Worm (Caenorhabditis elegans) whole organism, mixed stage, embryonic: ENCODE data around the gene oig-1.
A peak's percentile ranks its signal among the peaks of the same experiment; 100 is the strongest.

Experiments used
- M03D4.4 ChIP-seq: sonication (generic microtip); optimal IDR thresholded peaks from 2 replicates; lab custom pipeline; 2017; ENCODE audit warnings: mild to moderate bottlenecking, missing genetic modification characterization, missing compliant biosample characterization
- bed-3 ChIP-seq: fragments of 200-800 bp; sonication (Bioruptor generic); optimal IDR thresholded peaks from 3 replicates; lab custom pipeline; 2018; ENCODE audit warnings: mild to moderate bottlenecking, missing genetic modification characterization, moderate library complexity, missing compliant biosample characterization
- blmp-1 ChIP-seq: fragments of 150-350 bp; optimal IDR thresholded peaks from 2 replicates; lab custom pipeline; 2014; ENCODE audit warnings: missing biosample characterization, missing genetic modification characterization
- ceh-43 ChIP-seq: fragments of 200-800 bp; sonication (Bioruptor generic); optimal IDR thresholded peaks from 2 replicates; lab custom pipeline; 2018; ENCODE audit warnings: mild to moderate bottlenecking, missing genetic modification characterization, moderate library complexity, missing compliant biosample characterization
- ceh-83 ChIP-seq: fragments of 200-800 bp; sonication (Bioruptor generic); optimal IDR thresholded peaks from 2 replicates; lab custom pipeline; 2018; ENCODE audit warnings: mild to moderate bottlenecking, missing genetic modification characterization, missing compliant biosample characterization
- cnd-1 ChIP-seq: fragments of 200-800 bp; sonication (Bioruptor generic); optimal IDR thresholded peaks from 2 replicates; lab custom pipeline; 2018; ENCODE audit warnings: mild to moderate bottlenecking, missing genetic modification characterization, missing compliant biosample characterization
- drap-1 ChIP-seq: fragments of 200-800 bp; sonication (Bioruptor generic); optimal IDR thresholded peaks from 3 replicates; lab custom pipeline; 2018; ENCODE audit warnings: mild to moderate bottlenecking, missing genetic modification characterization, missing compliant biosample characterization
- elt-1 ChIP-seq: sonication (generic microtip); optimal IDR thresholded peaks from 2 replicates; lab custom pipeline; 2017; ENCODE audit warnings: missing genetic modification characterization, mild to moderate bottlenecking, missing compliant biosample characterization, antibody characterized with exemption, moderate library complexity, borderline replicate concordance; ENCODE audit not compliant: insufficient read depth
- elt-3 ChIP-seq: fragments of 150-350 bp; optimal IDR thresholded peaks from 2 replicates; lab custom pipeline; 2014; ENCODE audit warnings: missing biosample characterization, missing genetic modification characterization
- flh-1 ChIP-seq: fragments of 200-800 bp; sonication (Bioruptor generic); optimal IDR thresholded peaks from 2 replicates; lab custom pipeline; 2018; ENCODE audit warnings: mild to moderate bottlenecking, missing genetic modification characterization, moderate library complexity, missing compliant biosample characterization
- ham-2 ChIP-seq: fragments of 200-800 bp; sonication (Bioruptor generic); optimal IDR thresholded peaks from 2 replicates; lab custom pipeline; 2018; ENCODE audit warnings: mild to moderate bottlenecking, missing genetic modification characterization, missing compliant biosample characterization
- hlh-1 ChIP-seq: fragments of 150-350 bp; optimal IDR thresholded peaks from 2 replicates; lab custom pipeline; 2014; ENCODE audit warnings: missing biosample characterization, missing genetic modification reagents, missing genetic modification characterization
- lin-32 ChIP-seq: fragments of 200-800 bp; sonication (Bioruptor generic); optimal IDR thresholded peaks from 2 replicates; lab custom pipeline; 2018; ENCODE audit warnings: mild to moderate bottlenecking, missing genetic modification characterization, missing compliant biosample characterization
- lsy-2 ChIP-seq: fragments of 150-350 bp; optimal IDR thresholded peaks from 2 replicates; lab custom pipeline; 2014; ENCODE audit warnings: missing biosample characterization, missing genetic modification characterization
- mab-5 ChIP-seq: fragments of 150-350 bp; optimal IDR thresholded peaks from 2 replicates; lab custom pipeline; 2014; ENCODE audit warnings: missing biosample characterization, missing genetic modification characterization
- mep-1 ChIP-seq: fragments of 150-350 bp; optimal IDR thresholded peaks from 2 replicates; lab custom pipeline; 2017; ENCODE audit warnings: missing biosample characterization, missing genetic modification reagents, missing genetic modification characterization, inconsistent platforms
- mls-2 ChIP-seq: sonication (generic microtip); optimal IDR thresholded peaks from 2 replicates; lab custom pipeline; 2016; ENCODE audit warnings: mild to moderate bottlenecking, missing genetic modification characterization, moderate library complexity, missing compliant biosample characterization
- nhr-2 ChIP-seq: fragments of 150-350 bp; optimal IDR thresholded peaks from 2 replicates; lab custom pipeline; 2014; ENCODE audit warnings: missing biosample characterization, missing genetic modification characterization
- nhr-237 ChIP-seq: fragments of 150-350 bp; optimal IDR thresholded peaks from 2 replicates; lab custom pipeline; 2014; ENCODE audit warnings: missing biosample characterization, missing genetic modification characterization
- nhr-28 ChIP-seq: fragments of 150-350 bp; optimal IDR thresholded peaks from 2 replicates; lab custom pipeline; 2014; ENCODE audit warnings: missing biosample characterization, missing genetic modification characterization
- nhr-76 ChIP-seq: sonication (generic microtip); optimal IDR thresholded peaks from 2 replicates; lab custom pipeline; 2017; ENCODE audit warnings: missing biosample characterization, missing genetic modification characterization
- pha-4 ChIP-seq: fragments of 150-350 bp; optimal IDR thresholded peaks from 2 replicates; lab custom pipeline; 2018; ENCODE audit warnings: missing biosample characterization, missing genetic modification reagents, missing genetic modification characterization
- sem-2 ChIP-seq: fragments of 200-800 bp; sonication (Bioruptor generic); optimal IDR thresholded peaks from 2 replicates; lab custom pipeline; 2018; ENCODE audit warnings: mild to moderate bottlenecking, missing genetic modification characterization, missing compliant biosample characterization
- snpc-4 ChIP-seq: fragments of 150-350 bp; optimal IDR thresholded peaks from 2 replicates; lab custom pipeline; 2014; ENCODE audit warnings: missing biosample characterization, missing genetic modification characterization
- sptf-1 ChIP-seq: sonication (generic microtip); optimal IDR thresholded peaks from 2 replicates; lab custom pipeline; 2017; ENCODE audit warnings: mild to moderate bottlenecking, missing genetic modification characterization, moderate library complexity, missing compliant biosample characterization
- tbx-8 ChIP-seq: fragments of 200-800 bp; sonication (Bioruptor generic); optimal IDR thresholded peaks from 2 replicates; lab custom pipeline; 2018; ENCODE audit warnings: mild to moderate bottlenecking, missing genetic modification characterization, moderate library complexity, missing compliant biosample characterization
- unc-120 ChIP-seq: sonication (generic microtip); optimal IDR thresholded peaks from 2 replicates; lab custom pipeline; 2017; ENCODE audit warnings: missing genetic modification characterization, missing compliant biosample characterization; ENCODE audit not compliant: poor library complexity, severe bottlenecking
- unc-39 ChIP-seq: fragments of 150-350 bp; optimal IDR thresholded peaks from 2 replicates; lab custom pipeline; 2014; ENCODE audit warnings: missing biosample characterization, missing genetic modification characterization
- unc-62 ChIP-seq: fragments of 150-350 bp; optimal IDR thresholded peaks from 2 replicates; lab custom pipeline; 2014; ENCODE audit warnings: missing biosample characterization, missing genetic modification reagents, missing genetic modification characterization
- zip-8 ChIP-seq: fragments of 150-350 bp; optimal IDR thresholded peaks from 2 replicates; lab custom pipeline; 2014; ENCODE audit warnings: missing biosample characterization, missing genetic modification characterization
- ztf-11 ChIP-seq: fragments of 150-350 bp; optimal IDR thresholded peaks from 2 replicates; lab custom pipeline; 2014; ENCODE audit warnings: missing biosample characterization, missing genetic modification characterization

The oig-1 gene

DNA sequence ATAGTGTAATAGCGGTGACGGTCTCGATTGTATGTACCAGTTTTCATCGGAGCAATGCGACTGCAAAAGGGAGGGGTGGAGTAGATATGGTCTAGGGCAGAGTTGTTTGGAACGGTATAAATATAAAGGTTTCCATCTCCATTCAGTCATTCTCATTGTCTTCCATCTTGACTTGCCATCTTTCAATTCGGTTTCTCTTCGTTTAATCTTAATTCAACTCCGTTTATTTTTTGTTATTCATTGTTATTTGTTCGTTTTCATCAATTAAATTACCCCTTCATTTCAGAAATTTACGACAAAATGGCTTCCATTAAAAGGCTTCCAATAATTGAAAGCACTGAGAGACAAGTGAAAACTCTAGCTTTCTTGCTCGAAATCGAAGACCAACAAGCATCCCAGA lies 5.6 kb upstream of the oig-1 start, which contains the start of gene C09E7.11:
TSS of gene C09E7.11 (plus strand) at position 301 of the 400 bp plus-strand sequence.
- TF ChIP-seq ham-2 (GFP tag; lab: Kevin White, UChicago) (no peak), nhr-28 (tag; lab: Kevin White, UChicago) (no peak), ceh-43 (no peak), flh-1 (GFP tag; lab: Kevin White, UChicago) (no peak), lsy-2 (tag; lab: Kevin White, UChicago) (no peak), nhr-237 (tag; lab: Kevin White, UChicago) (no peak), tbx-8 (GFP tag; lab: Kevin White, UChicago) (no peak), lin-32 (GFP tag; lab: Kevin White, UChicago) (no peak), M03D4.4 (tag; lab: Kevin White, UChicago) (no peak), mls-2 (tag; lab: Kevin White, UChicago) (no peak)

ce11 chrIII:6527902-6528301 lies 2.4 kb upstream of the oig-1 start, which contains the start of gene pqn-10:
Gene pqn-10 (plus strand): TSS chrIII:6528202.
- TF ChIP-seq blmp-1 (no peak), unc-39 (tag; lab: Kevin White, UChicago) (no peak), hlh-1 (tag; lab: Kevin White, UChicago) (no peak), mep-1 (tag; lab: Kevin White, UChicago) (no peak), nhr-28 (tag; lab: Kevin White, UChicago) (no peak), cnd-1 (tag; lab: Kevin White, UChicago) (no peak), ceh-43 (no peak), flh-1 (GFP tag; lab: Kevin White, UChicago) (no peak), nhr-76 (tag; lab: Kevin White, UChicago) (no peak), M03D4.4 (tag; lab: Kevin White, UChicago) (no peak), elt-3 (tag; lab: Kevin White, UChicago) (no peak), sptf-1 (no peak), snpc-4 (tag; lab: Kevin White, UChicago) (no peak), bed-3 (no peak), pha-4 (tag; lab: Kevin White, UChicago) (no peak)

ce11 chrIII:6519949-6520348 lies 5.5 kb downstream of the oig-1 start, which contains the start of gene C09E7.10:
Gene C09E7.10 (minus strand): TSS chrIII:6520049.
- TF ChIP-seq unc-120 (tag; lab: Kevin White, UChicago) (no peak), unc-39 (tag; lab: Kevin White, UChicago) (no peak), mls-2 (tag; lab: Kevin White, UChicago) (no peak), bed-3 (no peak), nhr-2 (no peak), sem-2 (GFP tag; lab: Kevin White, UChicago) (no peak), M03D4.4 (tag; lab: Kevin White, UChicago) (no peak), ceh-83 (GFP tag; lab: Kevin White, UChicago) (no peak), drap-1 (GFP tag; lab: Kevin White, UChicago) (no peak), pha-4 (tag; lab: Kevin White, UChicago) (no peak), ztf-11 (tag; lab: Kevin White, UChicago) (no peak)

DNA sequence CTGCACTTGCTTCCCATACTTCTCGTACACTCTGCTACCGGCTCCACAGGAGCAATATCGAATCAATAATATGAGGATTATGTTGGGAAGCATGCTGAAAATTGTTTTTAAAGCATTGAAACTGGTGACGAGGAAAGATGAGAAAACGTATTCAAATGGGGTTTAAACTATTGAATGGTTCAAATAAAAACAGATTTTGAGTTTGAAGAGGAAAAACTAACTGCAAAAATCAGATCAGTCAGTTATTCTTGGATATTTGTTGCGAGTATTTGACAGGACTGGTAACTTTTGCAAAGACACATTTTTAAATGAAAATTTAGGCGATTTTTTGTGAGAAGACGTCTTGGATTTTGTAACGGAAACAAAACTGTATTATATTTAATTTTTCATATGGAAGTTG lies 10.8 kb downstream of the oig-1 start, which contains the start of gene acr-5:
TSS of gene acr-5 (minus strand) at position 101 of the 400 bp plus-strand sequence.
- TF ChIP-seq nhr-76 (tag; lab: Kevin White, UChicago) (no peak), hlh-1 (tag; lab: Kevin White, UChicago) (no peak), lsy-2 (tag; lab: Kevin White, UChicago) (no peak), mep-1 (tag; lab: Kevin White, UChicago) (no peak), M03D4.4 (tag; lab: Kevin White, UChicago) (no peak), elt-1 (tag; lab: Kevin White, UChicago) (no peak), lin-32 (GFP tag; lab: Kevin White, UChicago) (no peak), mab-5 (no peak), unc-62 (no peak)

DNA sequence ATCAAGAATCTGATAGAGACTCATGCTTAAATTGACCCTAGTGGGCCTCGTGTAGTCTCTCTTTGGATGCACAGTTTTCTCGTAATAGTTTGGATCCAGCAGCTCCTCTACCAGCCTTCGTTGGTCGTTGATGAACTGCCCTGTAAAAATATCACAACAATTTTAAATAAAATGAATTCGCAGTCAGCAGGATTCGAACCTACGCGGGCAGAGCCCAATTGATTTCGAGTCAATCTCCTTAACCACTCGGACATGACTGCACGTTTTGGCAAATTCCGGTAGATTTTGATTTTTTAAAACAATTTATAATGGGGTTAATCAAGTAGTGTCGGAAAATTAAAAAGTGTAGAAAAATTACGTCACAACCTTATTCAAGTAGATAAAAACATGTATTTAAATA lies 11.7 kb downstream of the oig-1 start:
- TF ChIP-seq zip-8 (tag; lab: Kevin White, UChicago), result peak; percentile 78
